Fruit fly (Drosophila melanogaster) whole organism: ENCODE data around the gene CG32228.

ENCODE experiments used
- CG8478 ChIP-seq: fragments of >200 bp; optimal IDR thresholded peaks from 2 replicates; lab custom pipeline; 2018; ENCODE audit warnings: inconsistent platforms
- Dll ChIP-seq: fragments of >200 bp; optimal IDR thresholded peaks from 2 replicates; lab custom pipeline; 2017
- EcR ChIP-seq, 2 experiments: fragments of >200 bp; optimal IDR thresholded peaks; 2 replicates each; lab custom pipeline; 2017; ENCODE audit warnings: missing biosample characterization in 2 of 2, missing genetic modification characterization in 2 of 2, missing genetic modification reagents in 2 of 2
- pan ChIP-seq: fragments of >200 bp; optimal IDR thresholded peaks from 2 replicates; lab custom pipeline; 2017
- psq ChIP-seq: fragments of >200 bp; optimal IDR thresholded peaks from 2 replicates; lab custom pipeline; 2017
- usp ChIP-seq: fragments of >200 bp; optimal IDR thresholded peaks from 2 replicates; lab custom pipeline; 2017; ENCODE audit warnings: missing biosample characterization, missing genetic modification characterization, mixed read lengths

The CG32228 gene

DNA sequence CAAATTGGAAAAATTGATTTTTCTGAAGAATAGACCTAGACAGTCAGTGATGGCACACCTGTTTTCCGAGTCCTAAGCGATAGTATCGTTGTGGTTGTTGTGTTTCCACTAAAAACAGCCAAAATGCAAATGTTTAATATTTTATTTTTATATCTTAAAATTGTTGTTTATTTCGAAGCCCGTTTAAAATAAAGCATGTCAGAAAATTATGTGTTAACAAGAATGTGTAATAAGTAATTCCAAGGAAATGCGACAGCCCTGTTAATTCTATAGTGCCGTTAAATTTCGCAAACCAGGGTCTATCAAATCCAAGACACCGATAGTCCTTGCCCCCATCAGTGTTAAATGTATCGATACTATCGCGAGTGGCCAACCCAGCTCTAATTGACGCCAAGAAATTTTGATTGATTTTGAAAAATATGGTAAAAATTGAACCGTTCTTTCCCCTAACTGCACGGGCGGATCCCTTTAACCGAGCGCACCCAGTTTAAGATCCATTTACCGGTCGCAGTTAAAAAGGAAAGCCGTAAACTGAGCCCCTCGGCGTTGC, 36.5 kb downstream of the CG32228 start, which contains the start of gene Pex23:
Gene Pex23 (minus strand): TSS at position 61 of the 550 bp plus-strand sequence.
- TF ChIP-seq psq (lab: Kevin White, UChicago) (no peak), EcR (GFP tag; optimal IDR thresholded peaks at IDR 0.05; lab: Kevin White, UChicago) (no peak), CG8478 (no peak), pan (lab: Kevin White, UChicago) (no peak), Dll (lab: Kevin White, UChicago) (no peak), usp (GFP tag; lab: Kevin White, UChicago) (no peak)

dm6 chr3L:20306142-20306541, 40.5 kb downstream of the CG32228 start, which contains the start of gene CG32225:
Gene CG32225, minus strand, starts transcription at chr3L:20306283.
- TF ChIP-seq CG8478 (no peak), usp (GFP tag; lab: Kevin White, UChicago) (no peak), psq (lab: Kevin White, UChicago) (no peak), pan (lab: Kevin White, UChicago) (no peak), Dll (lab: Kevin White, UChicago) (no peak), EcR (GFP tag; optimal IDR thresholded peaks at IDR 0.05; lab: Kevin White, UChicago) (no peak)

DNA sequence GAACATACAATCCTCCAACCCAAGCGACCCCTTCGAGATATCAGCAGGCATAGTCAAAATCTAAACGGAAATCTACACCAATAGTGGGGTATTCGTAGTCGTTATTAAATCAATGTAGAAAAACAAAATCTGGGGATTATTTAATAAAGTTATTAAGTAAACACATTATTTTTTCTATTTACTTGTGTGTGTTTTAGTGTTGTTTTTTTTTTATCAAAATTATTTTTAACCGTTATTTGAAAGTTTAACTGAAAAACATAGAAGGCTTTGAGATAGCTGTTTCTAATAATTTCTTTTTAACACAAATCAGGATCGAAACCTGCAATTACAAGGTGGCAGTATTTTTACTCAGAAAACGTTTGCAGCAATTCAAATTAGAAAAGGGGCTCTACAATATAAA, 43.7 kb downstream of the CG32228 start, which contains the start of gene polo:
Gene polo (plus strand): TSS at position 301 of the 400 bp plus-strand sequence.
- no peak for TF ChIP-seq psq (lab: Kevin White, UChicago)
- no peak for TF ChIP-seq EcR (GFP tag; optimal IDR thresholded peaks at IDR 0.05; lab: Kevin White, UChicago)
- no peak for TF ChIP-seq usp (GFP tag; lab: Kevin White, UChicago)
- TF ChIP-seq CG8478, result no peak
- TF ChIP-seq pan (lab: Kevin White, UChicago), result no peak
- no peak for TF ChIP-seq Dll (lab: Kevin White, UChicago)

- TF ChIP-seq EcR (GFP tag; optimal IDR thresholded peaks at IDR 0.05; lab: Kevin White, UChicago) (no peak), Dll (lab: Kevin White, UChicago) (no peak), pan (lab: Kevin White, UChicago) (no peak), CG8478 (no peak), usp (GFP tag; lab: Kevin White, UChicago) (no peak), psq (lab: Kevin White, UChicago) (no peak)
These were observed 44.4 kb downstream of the CG32228 start for dm6 chr3L:20309758-20310733.

dm6 chr3L:20313469-20313868, 47.9 kb downstream of the CG32228 start, which contains the start of gene alphaSnap:
Gene alphaSnap, plus strand, starts transcription at chr3L:20313632.
- TF ChIP-seq psq (lab: Kevin White, UChicago) (no peak), pan (lab: Kevin White, UChicago) (no peak), CG8478 (no peak), Dll (lab: Kevin White, UChicago) (no peak), usp (GFP tag; lab: Kevin White, UChicago) (no peak), EcR (GFP tag; optimal IDR thresholded peaks at IDR 0.05; lab: Kevin White, UChicago) (no peak)

dm6 chr3L:20316956-20317589, 51.5 kb downstream of the CG32228 start, which contains the start of gene Spn77Ba:
Gene Spn77Ba, plus strand, starts transcription at chr3L:20317190.
- TF ChIP-seq EcR (GFP tag; optimal IDR thresholded peaks at IDR 0.05; lab: Kevin White, UChicago) (no peak), usp (GFP tag; lab: Kevin White, UChicago) (no peak), Dll (lab: Kevin White, UChicago) (no peak), psq (lab: Kevin White, UChicago) (no peak), pan (lab: Kevin White, UChicago) (no peak), CG8478 (no peak)

DNA sequence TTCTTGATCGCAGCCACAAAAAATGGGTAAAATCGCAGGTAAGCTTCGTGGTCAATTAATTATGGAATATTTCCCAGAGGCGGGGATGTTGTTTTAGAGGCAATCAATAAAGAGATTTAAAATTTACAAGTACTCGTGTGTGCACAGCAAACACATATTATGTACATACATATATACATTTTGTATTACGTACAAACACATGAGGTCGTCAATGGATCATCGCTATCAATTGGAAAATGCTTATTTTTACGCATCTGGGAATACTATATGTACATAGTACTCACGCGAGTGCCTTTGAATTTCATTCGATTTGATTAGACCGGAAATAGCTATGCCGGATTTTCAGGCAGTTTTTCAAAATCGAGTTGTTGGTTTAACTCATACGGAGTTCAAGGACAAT, 52.1 kb downstream of the CG32228 start:
- TF ChIP-seq usp (GFP tag; lab: Kevin White, UChicago), result no peak
- no peak for TF ChIP-seq pan (lab: Kevin White, UChicago)
- no peak for TF ChIP-seq EcR (GFP tag; optimal IDR thresholded peaks at IDR 0.05; lab: Kevin White, UChicago)
- TF ChIP-seq Dll (lab: Kevin White, UChicago), result no peak
